Worm (Caenorhabditis elegans) whole organism, dauer: ENCODE measurements around the gene F11A5.15.

Experiments
- unc-62 ChIP-seq: sonication (generic microtip); optimal IDR thresholded peaks from 2 replicates; lab custom pipeline; 2017; ENCODE audit warnings: missing biosample characterization, missing genetic modification reagents, missing genetic modification characterization

Gene F11A5.15

ce11 chrV:16190485-16190884 lies 27.9 kb downstream of the F11A5.15 start, which contains the start of gene srh-281:
Gene srh-281, plus strand, starts transcription at chrV:16190785.
- TF ChIP-seq unc-62 (GFP tag; lab: Kevin White, UChicago): no peak

DNA sequence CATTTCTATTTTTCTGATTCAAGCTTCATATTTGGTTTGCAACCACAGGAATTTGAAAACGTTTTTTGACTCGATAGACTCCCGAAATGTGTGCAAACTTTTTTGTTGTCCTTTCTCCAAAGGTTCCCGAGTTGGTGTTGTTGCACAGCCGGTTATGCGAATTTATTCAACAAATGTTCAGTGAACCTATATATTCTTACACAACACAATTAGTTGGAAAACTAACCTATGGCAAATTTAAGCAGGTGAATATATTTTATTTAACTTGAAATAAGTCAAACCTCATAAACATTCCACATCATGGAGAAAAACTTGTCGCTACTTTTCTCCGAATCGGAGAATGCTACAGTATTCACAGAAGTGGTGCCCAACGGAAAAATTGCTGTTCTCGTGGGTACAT lies 35.1 kb downstream of the F11A5.15 start, which contains the start of gene srz-14:
Gene srz-14 (plus strand): TSS at position 301 of the 400 bp plus-strand sequence.
- no peak for TF ChIP-seq unc-62 (GFP tag; lab: Kevin White, UChicago)

DNA sequence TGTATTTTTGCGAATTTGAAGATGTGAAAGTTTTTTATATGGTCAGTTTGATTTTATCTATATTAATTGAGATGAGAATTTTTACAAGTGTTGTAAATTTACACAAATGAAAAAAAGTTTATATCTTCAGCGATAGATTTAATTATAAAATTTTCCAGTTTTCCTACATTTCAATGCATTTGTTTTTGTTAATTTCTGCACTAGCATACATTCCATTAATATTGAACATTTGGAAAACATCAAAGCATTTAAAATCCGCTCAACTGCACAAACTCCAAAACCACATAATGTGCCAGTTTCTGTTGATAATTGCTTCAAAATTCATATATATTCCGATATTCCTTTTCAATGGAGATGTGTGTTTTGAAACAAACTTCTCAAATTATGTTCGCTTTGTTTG lies 35.5 kb downstream of the F11A5.15 start, which contains the start of gene srh-277:
Gene srh-277 (plus strand): TSS at position 301 of the 400 bp plus-strand sequence.
- TF ChIP-seq unc-62 (GFP tag; lab: Kevin White, UChicago): no peak

DNA sequence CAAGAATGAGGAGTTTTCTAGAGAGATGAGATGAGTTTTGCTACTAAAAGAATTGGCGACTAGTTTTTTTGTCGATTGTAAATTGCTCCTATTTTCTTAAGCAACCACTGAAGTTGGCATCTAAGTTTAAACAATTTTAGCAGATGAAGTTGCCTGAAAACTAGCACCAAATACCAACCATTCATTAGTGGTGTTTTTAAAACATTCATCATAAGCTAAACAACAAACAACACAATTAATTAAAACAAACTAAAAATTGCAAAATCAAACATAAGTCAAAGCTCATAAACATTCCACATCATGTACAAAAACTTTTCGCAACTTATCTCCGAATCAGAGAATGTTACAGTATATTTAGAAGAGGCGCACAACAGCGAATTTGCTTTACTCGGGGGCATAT lies 36.3 kb downstream of the F11A5.15 start, which contains the start of gene srz-13:
Gene srz-13 (plus strand): TSS at position 301 of the 400 bp plus-strand sequence.
- no peak for TF ChIP-seq unc-62 (GFP tag; lab: Kevin White, UChicago)

- no peak for TF ChIP-seq unc-62 (GFP tag; lab: Kevin White, UChicago)
These were observed 38.1 kb downstream of the F11A5.15 start, which contains the start of gene str-106 for ce11 chrV:16180350-16180749. Gene str-106, plus strand, starts transcription at chrV:16180650.

- no peak for TF ChIP-seq unc-62 (GFP tag; lab: Kevin White, UChicago)
These were observed 42.7 kb downstream of the F11A5.15 start, which contains the start of gene cyp-33D1 for ce11 chrV:16175757-16176156. Gene cyp-33D1, minus strand, starts transcription at chrV:16175857.

ce11 chrV:16175227-16175626 lies 43.2 kb downstream of the F11A5.15 start:
- TF ChIP-seq unc-62 (GFP tag; lab: Kevin White, UChicago): no peak

ce11 chrV:16174109-16174508 lies 44.3 kb downstream of the F11A5.15 start:
- no peak for TF ChIP-seq unc-62 (GFP tag; lab: Kevin White, UChicago)

DNA sequence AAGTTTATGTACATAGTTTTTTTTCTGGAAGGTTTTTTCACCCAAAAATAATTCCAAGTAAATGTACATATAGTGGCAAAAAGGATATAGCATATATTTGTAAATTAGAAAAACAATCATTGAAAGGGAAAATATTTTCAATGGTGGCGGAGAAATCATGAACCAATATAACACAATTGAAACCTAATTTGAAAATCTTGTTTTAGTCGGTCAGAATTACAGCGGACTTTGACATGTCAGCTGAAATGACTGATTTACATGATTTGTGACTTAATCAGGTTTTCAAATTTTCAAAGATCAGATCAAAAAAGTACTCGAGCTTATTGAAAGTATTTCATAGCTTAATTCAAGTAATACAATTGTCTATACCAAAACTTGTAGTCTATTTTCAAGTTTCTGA lies 46.7 kb downstream of the F11A5.15 start, which contains the start of gene K05D4.9:
Gene K05D4.9 (minus strand): TSS at position 101 of the 400 bp plus-strand sequence.
- no peak for TF ChIP-seq unc-62 (GFP tag; lab: Kevin White, UChicago)

DNA sequence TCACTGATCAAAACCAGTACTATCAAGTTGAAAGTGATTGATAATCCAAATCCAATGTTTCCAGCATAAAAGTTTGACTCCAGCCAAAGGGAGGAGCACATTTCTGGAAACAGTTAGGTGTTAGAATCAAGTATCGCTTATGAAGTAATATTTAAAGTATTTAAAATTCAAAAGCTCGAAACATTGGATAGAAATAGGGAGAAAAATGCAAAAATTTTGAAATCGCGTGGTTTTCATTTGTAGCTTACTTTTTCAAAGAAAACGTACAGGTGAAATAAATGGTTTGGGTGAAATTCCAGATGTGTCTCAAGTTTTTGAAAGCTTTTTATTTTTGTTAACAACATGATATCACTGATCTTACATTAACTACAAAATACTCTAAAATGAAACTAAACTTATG lies 49.4 kb downstream of the F11A5.15 start, which contains the start of gene str-111:
Gene str-111 (minus strand): TSS at position 101 of the 400 bp plus-strand sequence.
- TF ChIP-seq unc-62 (GFP tag; lab: Kevin White, UChicago): no peak
